Worm (Caenorhabditis elegans): Measurements from ENCODE around the gene K11C4.2.

ce11 chrV:6930284-6930683 is 35.4 kb downstream of the K11C4.2 start:
- no peak for TF ChIP-seq ama-1 (optimal IDR thresholded peaks at IDR 0.05)
- TF ChIP-seq ceh-82 (tag; optimal IDR thresholded peaks at IDR 0.05), result no peak
- TF ChIP-seq nhr-25 (tag; optimal IDR thresholded peaks at IDR 0.05), result no peak
- TF ChIP-seq ztf-11 (tag; optimal IDR thresholded peaks at IDR 0.05), result no peak
- TF ChIP-seq unc-62 (GFP tag; optimal IDR thresholded peaks at IDR 0.05), result no peak

Data from whole organism, L3 larva.